Worm (Caenorhabditis elegans) whole organism, mixed stage, embryonic: ENCODE results near the gene C25E10.8.

Experiments used
- M03D4.4 ChIP-seq: sonication (generic microtip); optimal IDR thresholded peaks from 2 replicates; lab custom pipeline; 2017; ENCODE audit warnings: mild to moderate bottlenecking, missing genetic modification characterization, missing compliant biosample characterization
- bed-3 ChIP-seq: fragments of 200-800 bp; sonication (Bioruptor generic); optimal IDR thresholded peaks from 3 replicates; lab custom pipeline; 2018; ENCODE audit warnings: mild to moderate bottlenecking, missing genetic modification characterization, moderate library complexity, missing compliant biosample characterization
- blmp-1 ChIP-seq: fragments of 150-350 bp; optimal IDR thresholded peaks from 2 replicates; lab custom pipeline; 2014; ENCODE audit warnings: missing biosample characterization, missing genetic modification characterization
- ceh-39 ChIP-seq: fragments of 150-350 bp; optimal IDR thresholded peaks from 2 replicates; lab custom pipeline; 2014; ENCODE audit warnings: missing biosample characterization, missing genetic modification characterization
- ceh-43 ChIP-seq: fragments of 200-800 bp; sonication (Bioruptor generic); optimal IDR thresholded peaks from 2 replicates; lab custom pipeline; 2018; ENCODE audit warnings: mild to moderate bottlenecking, missing genetic modification characterization, moderate library complexity, missing compliant biosample characterization
- ceh-83 ChIP-seq: fragments of 200-800 bp; sonication (Bioruptor generic); optimal IDR thresholded peaks from 2 replicates; lab custom pipeline; 2018; ENCODE audit warnings: mild to moderate bottlenecking, missing genetic modification characterization, missing compliant biosample characterization
- ces-1 ChIP-seq: fragments of 150-350 bp; optimal IDR thresholded peaks from 2 replicates; lab custom pipeline; 2014; ENCODE audit warnings: missing biosample characterization, missing genetic modification reagents, missing genetic modification characterization
- drap-1 ChIP-seq: fragments of 200-800 bp; sonication (Bioruptor generic); optimal IDR thresholded peaks from 3 replicates; lab custom pipeline; 2018; ENCODE audit warnings: mild to moderate bottlenecking, missing genetic modification characterization, missing compliant biosample characterization
- flh-1 ChIP-seq: fragments of 200-800 bp; sonication (Bioruptor generic); optimal IDR thresholded peaks from 2 replicates; lab custom pipeline; 2018; ENCODE audit warnings: mild to moderate bottlenecking, missing genetic modification characterization, moderate library complexity, missing compliant biosample characterization
- ham-2 ChIP-seq: fragments of 200-800 bp; sonication (Bioruptor generic); optimal IDR thresholded peaks from 2 replicates; lab custom pipeline; 2018; ENCODE audit warnings: mild to moderate bottlenecking, missing genetic modification characterization, missing compliant biosample characterization
- lin-13 ChIP-seq: fragments of 150-350 bp; optimal IDR thresholded peaks from 2 replicates; lab custom pipeline; 2014; ENCODE audit warnings: missing biosample characterization, missing genetic modification characterization
- lin-32 ChIP-seq: fragments of 200-800 bp; sonication (Bioruptor generic); optimal IDR thresholded peaks from 2 replicates; lab custom pipeline; 2018; ENCODE audit warnings: mild to moderate bottlenecking, missing genetic modification characterization, missing compliant biosample characterization
- lsy-2 ChIP-seq: fragments of 150-350 bp; optimal IDR thresholded peaks from 2 replicates; lab custom pipeline; 2014; ENCODE audit warnings: missing biosample characterization, missing genetic modification characterization
- mab-5 ChIP-seq: fragments of 150-350 bp; optimal IDR thresholded peaks from 2 replicates; lab custom pipeline; 2014; ENCODE audit warnings: missing biosample characterization, missing genetic modification characterization
- mls-2 ChIP-seq: sonication (generic microtip); optimal IDR thresholded peaks from 2 replicates; lab custom pipeline; 2016; ENCODE audit warnings: mild to moderate bottlenecking, missing genetic modification characterization, moderate library complexity, missing compliant biosample characterization
- nhr-12 ChIP-seq: fragments of 150-350 bp; optimal IDR thresholded peaks from 2 replicates; lab custom pipeline; 2014; ENCODE audit warnings: missing biosample characterization, missing genetic modification characterization
- nhr-2 ChIP-seq: fragments of 150-350 bp; optimal IDR thresholded peaks from 2 replicates; lab custom pipeline; 2014; ENCODE audit warnings: missing biosample characterization, missing genetic modification characterization
- nhr-237 ChIP-seq: fragments of 150-350 bp; optimal IDR thresholded peaks from 2 replicates; lab custom pipeline; 2014; ENCODE audit warnings: missing biosample characterization, missing genetic modification characterization
- nhr-28 ChIP-seq: fragments of 150-350 bp; optimal IDR thresholded peaks from 2 replicates; lab custom pipeline; 2014; ENCODE audit warnings: missing biosample characterization, missing genetic modification characterization
- nhr-76 ChIP-seq: sonication (generic microtip); optimal IDR thresholded peaks from 2 replicates; lab custom pipeline; 2017; ENCODE audit warnings: missing biosample characterization, missing genetic modification characterization
- pha-4 ChIP-seq: fragments of 150-350 bp; optimal IDR thresholded peaks from 2 replicates; lab custom pipeline; 2018; ENCODE audit warnings: missing biosample characterization, missing genetic modification reagents, missing genetic modification characterization
- sem-2 ChIP-seq: fragments of 200-800 bp; sonication (Bioruptor generic); optimal IDR thresholded peaks from 2 replicates; lab custom pipeline; 2018; ENCODE audit warnings: mild to moderate bottlenecking, missing genetic modification characterization, missing compliant biosample characterization
- snpc-4 ChIP-seq: fragments of 150-350 bp; optimal IDR thresholded peaks from 2 replicates; lab custom pipeline; 2014; ENCODE audit warnings: missing biosample characterization, missing genetic modification characterization
- sptf-1 ChIP-seq: sonication (generic microtip); optimal IDR thresholded peaks from 2 replicates; lab custom pipeline; 2017; ENCODE audit warnings: mild to moderate bottlenecking, missing genetic modification characterization, moderate library complexity, missing compliant biosample characterization
- tbx-8 ChIP-seq: fragments of 200-800 bp; sonication (Bioruptor generic); optimal IDR thresholded peaks from 2 replicates; lab custom pipeline; 2018; ENCODE audit warnings: mild to moderate bottlenecking, missing genetic modification characterization, moderate library complexity, missing compliant biosample characterization
- unc-120 ChIP-seq: sonication (generic microtip); optimal IDR thresholded peaks from 2 replicates; lab custom pipeline; 2017; ENCODE audit warnings: missing genetic modification characterization, missing compliant biosample characterization; ENCODE audit not compliant: poor library complexity, severe bottlenecking
- unc-39 ChIP-seq: fragments of 150-350 bp; optimal IDR thresholded peaks from 2 replicates; lab custom pipeline; 2014; ENCODE audit warnings: missing biosample characterization, missing genetic modification characterization
- ztf-11 ChIP-seq: fragments of 150-350 bp; optimal IDR thresholded peaks from 2 replicates; lab custom pipeline; 2014; ENCODE audit warnings: missing biosample characterization, missing genetic modification characterization

Gene C25E10.8

DNA sequence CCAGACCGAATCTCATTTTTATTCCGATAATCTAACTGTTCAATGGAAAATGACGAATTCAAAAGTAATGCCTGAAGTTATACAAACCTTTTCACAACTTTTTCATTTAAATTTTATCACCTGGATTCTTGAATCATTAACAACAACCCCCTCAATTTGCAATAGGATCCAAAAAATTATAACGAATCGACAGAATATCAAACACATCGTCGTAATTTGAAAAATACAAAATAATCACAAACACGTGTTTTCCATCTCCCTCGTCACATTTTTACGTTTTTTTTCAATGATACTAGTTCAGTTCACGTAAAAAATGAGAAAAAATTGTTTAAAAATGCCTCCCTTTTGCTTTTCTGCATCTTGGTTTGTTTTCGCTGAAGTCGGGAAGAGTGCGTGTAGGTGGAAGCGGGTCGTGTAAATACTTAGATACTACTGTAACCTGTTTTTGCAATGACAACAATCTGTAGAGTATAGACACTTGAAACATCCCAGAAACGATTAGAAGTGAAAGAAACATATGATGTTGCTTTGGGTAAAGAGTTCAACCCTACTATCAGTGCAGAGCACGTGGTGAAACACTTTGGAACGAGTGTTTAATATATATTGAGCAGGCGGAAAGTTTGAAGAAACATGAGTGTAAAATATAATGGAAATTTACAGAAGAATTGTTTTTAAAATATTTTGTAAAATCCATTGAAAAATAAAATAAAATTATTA, 19.6 kb upstream of the C25E10.8 start, which contains the start of gene oac-50:
Gene oac-50, minus strand, starts transcription at position 219 of the 717 bp plus-strand sequence.
- no peak for TF ChIP-seq nhr-237 (tag; lab: Kevin White, UChicago)
- TF ChIP-seq drap-1 (GFP tag; lab: Kevin White, UChicago), result no peak
- TF ChIP-seq lin-13 (tag; lab: Kevin White, UChicago), result no peak
- no peak for TF ChIP-seq M03D4.4 (tag; lab: Kevin White, UChicago)
- TF ChIP-seq mab-5 (tag; lab: Kevin White, UChicago), result no peak
- no peak for TF ChIP-seq unc-39 (tag; lab: Kevin White, UChicago)
- no peak for TF ChIP-seq blmp-1 (tag; lab: Kevin White, UChicago)

DNA sequence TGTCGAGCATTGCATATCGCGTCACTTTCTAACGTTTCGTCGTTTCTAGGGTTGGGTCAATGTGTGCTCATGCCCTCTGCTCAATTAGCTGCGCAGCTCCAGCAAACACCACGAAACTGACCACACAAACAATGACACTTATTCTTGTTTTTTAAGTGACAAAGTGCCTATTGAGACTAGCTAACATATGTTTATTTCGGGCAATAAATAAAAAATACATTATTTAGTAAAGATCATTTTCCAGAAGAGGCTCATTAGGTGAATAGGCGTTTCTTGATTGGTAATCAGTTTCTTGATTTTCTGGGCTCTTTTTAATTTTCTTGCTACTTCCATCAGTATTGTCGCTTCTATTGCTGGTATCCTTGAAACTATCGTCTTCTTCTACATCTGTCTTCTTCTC, 15.8 kb upstream of the C25E10.8 start, which contains the start of gene T27E4.5:
Gene T27E4.5, minus strand, starts transcription at position 101 of the 400 bp plus-strand sequence.
- TF ChIP-seq bed-3 (GFP tag; lab: Kevin White, UChicago), result no peak
- TF ChIP-seq lin-32, result no peak
- no peak for TF ChIP-seq ceh-39 (tag; lab: Kevin White, UChicago)
- TF ChIP-seq nhr-2 (tag; lab: Kevin White, UChicago), result no peak
- no peak for TF ChIP-seq lsy-2 (tag; lab: Kevin White, UChicago)
- no peak for TF ChIP-seq snpc-4
- TF ChIP-seq pha-4 (tag; lab: Kevin White, UChicago), result no peak
- no peak for TF ChIP-seq ceh-83 (GFP tag; lab: Kevin White, UChicago)
- no peak for TF ChIP-seq lin-13 (tag; lab: Kevin White, UChicago)
- TF ChIP-seq ztf-11 (tag; lab: Kevin White, UChicago), result no peak
- TF ChIP-seq ceh-43 (GFP tag; lab: Kevin White, UChicago), result no peak
- no peak for TF ChIP-seq sptf-1 (tag; lab: Kevin White, UChicago)
- TF ChIP-seq mab-5 (tag; lab: Kevin White, UChicago), result no peak
- no peak for TF ChIP-seq mls-2 (tag; lab: Kevin White, UChicago)
- no peak for TF ChIP-seq nhr-28 (tag; lab: Kevin White, UChicago)
- TF ChIP-seq nhr-237 (tag; lab: Kevin White, UChicago), result no peak
- no peak for TF ChIP-seq nhr-76

DNA sequence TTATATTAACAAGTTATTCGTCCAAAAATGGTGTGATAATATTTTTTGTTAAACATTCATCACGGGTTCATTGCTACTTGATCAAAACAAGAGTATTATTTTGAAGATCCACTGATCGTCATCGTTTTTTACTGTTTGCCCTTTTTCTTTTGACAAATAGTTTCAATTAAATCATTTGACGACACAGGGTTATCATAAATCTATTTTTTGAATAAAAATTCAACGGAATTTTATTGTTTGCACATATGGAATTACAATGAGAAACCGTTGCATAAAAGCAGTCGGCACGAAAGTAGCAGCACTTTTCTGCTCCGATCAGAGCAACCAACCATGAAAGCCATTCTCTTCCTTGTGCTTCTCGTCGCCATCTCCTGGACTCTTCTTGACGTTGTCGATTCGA, 13.8 kb upstream of the C25E10.8 start, which contains the start of gene fip-2:
Gene fip-2, plus strand, starts transcription at position 301 of the 400 bp plus-strand sequence.
- TF ChIP-seq blmp-1 (tag; lab: Kevin White, UChicago) (no peak), ceh-43 (GFP tag; lab: Kevin White, UChicago) (no peak), ceh-39 (tag; lab: Kevin White, UChicago) (no peak), lin-13 (tag; lab: Kevin White, UChicago) (no peak)

DNA sequence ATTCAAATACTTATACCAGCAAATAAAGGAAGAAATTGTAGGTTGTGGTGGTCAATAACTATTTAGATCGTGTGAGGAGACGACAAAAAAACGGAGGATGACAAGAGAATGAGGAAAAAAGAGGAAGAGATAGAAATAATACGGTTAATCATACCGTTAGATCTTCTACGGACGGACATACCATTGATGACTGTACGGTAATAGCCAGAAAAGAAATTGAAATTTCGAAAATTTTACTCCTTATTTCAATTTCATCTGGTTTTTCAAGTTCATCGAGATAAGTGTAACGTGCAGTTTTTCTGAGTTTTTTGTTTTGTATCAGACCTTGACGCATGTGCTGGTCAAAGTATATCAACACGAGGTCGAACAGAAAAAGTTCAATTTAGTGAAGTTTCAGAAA, 12.0 kb upstream of the C25E10.8 start:
- no peak for TF ChIP-seq unc-120 (tag; lab: Kevin White, UChicago)
- TF ChIP-seq lin-13 (tag; lab: Kevin White, UChicago), result no peak
- TF ChIP-seq flh-1, result no peak
- TF ChIP-seq ceh-43 (GFP tag; lab: Kevin White, UChicago), result no peak
- TF ChIP-seq, all 35 proteins: peak for 0

DNA sequence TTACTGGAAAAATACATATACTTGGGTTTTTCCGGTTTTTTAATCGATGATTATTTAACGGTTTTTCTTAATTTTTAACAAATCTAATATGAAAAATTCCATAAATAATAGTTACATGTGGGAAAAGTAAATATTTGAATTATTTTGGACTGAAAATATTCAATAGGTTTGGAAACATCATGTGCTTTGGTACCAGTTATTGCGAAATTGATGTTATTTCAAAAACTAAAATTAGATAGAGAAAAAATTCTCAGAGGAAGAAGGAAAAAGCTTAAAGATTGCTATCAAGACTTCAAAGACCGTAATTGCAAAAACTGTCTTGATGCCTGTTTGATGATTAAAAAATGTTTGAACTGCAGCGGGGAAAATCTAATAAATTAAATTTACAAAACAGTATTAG, 11.1 kb upstream of the C25E10.8 start:
- no peak for TF ChIP-seq ceh-43 (GFP tag; lab: Kevin White, UChicago)
- TF ChIP-seq lin-13 (tag; lab: Kevin White, UChicago), result no peak
- TF ChIP-seq sem-2 (GFP tag; lab: Kevin White, UChicago), result no peak
- no peak for TF ChIP-seq tbx-8 (GFP tag; lab: Kevin White, UChicago)
- no peak for TF ChIP-seq bed-3 (GFP tag; lab: Kevin White, UChicago)
- TF ChIP-seq ham-2 (GFP tag; lab: Kevin White, UChicago), result no peak
- no peak for TF ChIP-seq nhr-76
- TF ChIP-seq ces-1 (GFP tag; lab: Kevin White, UChicago), result no peak
- TF ChIP-seq unc-120 (tag; lab: Kevin White, UChicago), result no peak
- TF ChIP-seq nhr-12 (tag; lab: Kevin White, UChicago), result no peak
- TF ChIP-seq flh-1, result no peak
- no peak for TF ChIP-seq pha-4 (tag; lab: Kevin White, UChicago)
